Fruit fly (Drosophila melanogaster): Measurements from ENCODE around the gene Cchl.
A peak's percentile ranks its signal among the peaks of the same experiment; 100 is the strongest.

Gene Cchl

DNA sequence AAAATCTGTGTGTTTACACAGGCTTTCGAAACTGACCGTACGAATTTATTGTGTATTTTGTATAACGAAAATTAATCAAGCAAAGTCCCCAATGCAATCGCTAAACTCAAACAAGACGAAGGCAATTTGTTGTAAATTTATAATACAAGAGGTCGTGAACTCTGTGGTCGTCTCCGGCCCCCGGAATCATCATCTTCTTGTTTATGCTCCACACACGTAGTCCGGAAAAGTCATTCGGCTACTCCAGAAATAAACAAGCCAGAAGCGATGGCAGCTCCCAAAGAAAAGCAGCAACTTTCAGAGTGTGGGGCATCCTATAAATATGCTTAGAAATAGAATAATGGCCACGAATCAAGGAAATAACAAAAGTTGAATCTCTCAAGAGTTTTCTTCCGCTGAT is 25.9 kb upstream of the Cchl start:
- TF ChIP-seq CG12768 (GFP tag; optimal IDR thresholded peaks at IDR 0.05), result no peak
- TF ChIP-seq Hr96 (GFP tag; optimal IDR thresholded peaks at IDR 0.05), result no peak
- TF ChIP-seq CG11617 (GFP tag; optimal IDR thresholded peaks at IDR 0.05), result no peak
- no peak for TF ChIP-seq ovo (GFP tag; optimal IDR thresholded peaks at IDR 0.05)
- TF ChIP-seq CG14711 (tag; optimal IDR thresholded peaks at IDR 0.05), result no peak
- no peak for TF ChIP-seq CG33017 (tag; optimal IDR thresholded peaks at IDR 0.05)
- TF ChIP-seq CG7101 (tag; optimal IDR thresholded peaks at IDR 0.05), result no peak
- TF ChIP-seq Mnt (GFP tag; optimal IDR thresholded peaks at IDR 0.05), result no peak
- TF ChIP-seq CG7045 (GFP tag; optimal IDR thresholded peaks at IDR 0.05), result no peak
- TF ChIP-seq pad (GFP tag; optimal IDR thresholded peaks at IDR 0.05), result no peak
- no peak for TF ChIP-seq Clk (GFP tag; optimal IDR thresholded peaks at IDR 0.05)
- no peak for TF ChIP-seq cic (GFP tag; optimal IDR thresholded peaks at IDR 0.05)
- no peak for TF ChIP-seq CG5204 (GFP tag; optimal IDR thresholded peaks at IDR 0.05)
- no peak for TF ChIP-seq kay (GFP tag; ENCODE audit: borderline replicate concordance)
- TF ChIP-seq tj (GFP tag; optimal IDR thresholded peaks at IDR 0.05), result no peak

DNA sequence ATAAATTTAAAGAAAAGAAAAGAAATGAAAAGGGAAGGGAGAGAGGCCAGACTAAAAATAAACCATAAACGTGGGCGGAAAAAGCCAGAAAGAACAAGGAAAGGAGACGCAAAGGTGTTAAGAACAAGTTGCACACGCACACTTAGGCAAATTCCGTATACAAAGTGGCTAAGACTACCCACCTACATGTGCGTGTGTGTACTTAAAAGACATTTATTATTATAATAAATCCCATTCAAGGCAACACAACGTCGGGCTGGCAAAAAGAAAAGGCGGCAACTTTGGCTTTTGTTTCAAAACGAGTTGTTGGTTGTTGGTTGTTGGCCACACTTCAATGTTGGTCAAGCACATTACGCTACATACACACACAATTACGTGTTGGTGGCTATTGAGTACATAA is 25.0 kb upstream of the Cchl start:
- TF ChIP-seq Clk (GFP tag; optimal IDR thresholded peaks at IDR 0.05) (no peak), Hr96 (GFP tag; optimal IDR thresholded peaks at IDR 0.05) (no peak), kay (GFP tag; ENCODE audit: borderline replicate concordance) (no peak), pad (GFP tag; optimal IDR thresholded peaks at IDR 0.05) (no peak), CG11617 (GFP tag; optimal IDR thresholded peaks at IDR 0.05) (no peak), CG12768 (GFP tag; optimal IDR thresholded peaks at IDR 0.05) (no peak), CG7045 (GFP tag; optimal IDR thresholded peaks at IDR 0.05) (no peak), Crg-1 (GFP tag; optimal IDR thresholded peaks at IDR 0.05) (no peak), CG5204 (GFP tag; optimal IDR thresholded peaks at IDR 0.05) (no peak), toe (GFP tag; optimal IDR thresholded peaks at IDR 0.05) (no peak), CG1620 (GFP tag; optimal IDR thresholded peaks at IDR 0.05) (no peak), cnc (optimal IDR thresholded peaks at IDR 0.05) (no peak), CG33017 (tag; optimal IDR thresholded peaks at IDR 0.05) (no peak), CG7101 (tag; optimal IDR thresholded peaks at IDR 0.05) (no peak), Mnt (GFP tag; optimal IDR thresholded peaks at IDR 0.05) (no peak), cic (GFP tag; optimal IDR thresholded peaks at IDR 0.05) (no peak)

DNA sequence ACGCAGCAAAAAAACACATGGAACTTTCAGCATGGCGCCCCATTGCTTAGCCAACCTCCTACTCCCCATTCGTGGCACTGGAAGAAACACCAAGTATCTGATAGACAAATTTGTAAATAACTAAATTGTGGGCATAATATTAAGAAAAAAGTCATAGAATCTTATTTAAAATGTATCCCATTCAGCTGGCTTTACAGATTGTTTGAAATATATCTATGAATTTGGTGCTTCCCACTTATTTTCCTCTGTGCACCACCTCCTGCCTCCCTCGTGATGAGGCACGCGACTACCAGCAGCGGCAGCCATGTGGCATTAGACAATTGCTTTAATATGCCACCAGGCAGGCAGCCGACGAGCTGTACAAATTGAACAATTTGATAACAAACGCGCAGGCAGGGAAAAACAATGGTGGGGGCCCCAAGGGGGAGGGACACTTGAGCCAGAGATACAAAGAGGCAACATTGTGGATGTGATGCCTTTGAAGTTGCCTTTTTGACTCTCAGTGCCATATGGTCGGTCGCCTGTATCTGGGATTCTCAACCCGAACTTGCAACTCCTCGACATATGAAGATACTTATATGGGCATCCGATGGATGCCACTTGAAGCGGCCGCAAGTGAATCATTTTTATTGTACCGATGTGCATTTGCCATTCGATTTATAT is 22.0 kb upstream of the Cchl start:
- TF ChIP-seq tj (GFP tag; optimal IDR thresholded peaks at IDR 0.05) (no peak), toe (GFP tag; optimal IDR thresholded peaks at IDR 0.05) (no peak), CG11617 (GFP tag; optimal IDR thresholded peaks at IDR 0.05) (no peak), Mnt (GFP tag; optimal IDR thresholded peaks at IDR 0.05) (no peak)

DNA sequence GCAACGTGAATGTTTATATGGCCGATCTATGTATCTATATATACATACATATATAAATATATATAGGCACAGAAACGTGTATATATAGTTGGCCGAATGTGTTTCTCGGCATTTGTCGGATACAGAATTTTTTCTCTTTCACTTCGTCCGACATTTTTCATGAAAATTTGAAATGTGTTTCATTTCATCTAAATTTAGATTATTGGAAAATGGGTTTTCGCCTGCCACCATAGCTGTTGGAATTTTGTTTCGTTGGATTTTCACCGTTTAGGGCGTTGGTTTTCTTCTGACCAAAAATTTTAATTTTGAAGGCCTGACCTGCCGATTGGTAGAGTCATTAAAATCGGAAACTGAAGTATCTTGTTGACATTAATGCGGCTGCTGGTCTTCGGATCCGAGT is 20.1 kb upstream of the Cchl start:
- TF ChIP-seq CG33017 (tag; optimal IDR thresholded peaks at IDR 0.05), result no peak
- TF ChIP-seq Crg-1 (GFP tag; optimal IDR thresholded peaks at IDR 0.05), result no peak
- no peak for TF ChIP-seq CG5204 (GFP tag; optimal IDR thresholded peaks at IDR 0.05)
- TF ChIP-seq Hr96 (GFP tag; optimal IDR thresholded peaks at IDR 0.05), result no peak
- TF ChIP-seq CG12768 (GFP tag; optimal IDR thresholded peaks at IDR 0.05), result no peak
- no peak for TF ChIP-seq bab1 (GFP tag; optimal IDR thresholded peaks at IDR 0.05)
- TF ChIP-seq pad (GFP tag; optimal IDR thresholded peaks at IDR 0.05), result no peak
- no peak for TF ChIP-seq kay (GFP tag; ENCODE audit: borderline replicate concordance)
- no peak for TF ChIP-seq tj (GFP tag; optimal IDR thresholded peaks at IDR 0.05)
- no peak for TF ChIP-seq CG7101 (tag; optimal IDR thresholded peaks at IDR 0.05)
- TF ChIP-seq cic (GFP tag; optimal IDR thresholded peaks at IDR 0.05), result no peak
- TF ChIP-seq toe (GFP tag; optimal IDR thresholded peaks at IDR 0.05), result no peak
- TF ChIP-seq CG1620 (GFP tag; optimal IDR thresholded peaks at IDR 0.05), result no peak
- no peak for TF ChIP-seq Mnt (GFP tag; optimal IDR thresholded peaks at IDR 0.05)

DNA sequence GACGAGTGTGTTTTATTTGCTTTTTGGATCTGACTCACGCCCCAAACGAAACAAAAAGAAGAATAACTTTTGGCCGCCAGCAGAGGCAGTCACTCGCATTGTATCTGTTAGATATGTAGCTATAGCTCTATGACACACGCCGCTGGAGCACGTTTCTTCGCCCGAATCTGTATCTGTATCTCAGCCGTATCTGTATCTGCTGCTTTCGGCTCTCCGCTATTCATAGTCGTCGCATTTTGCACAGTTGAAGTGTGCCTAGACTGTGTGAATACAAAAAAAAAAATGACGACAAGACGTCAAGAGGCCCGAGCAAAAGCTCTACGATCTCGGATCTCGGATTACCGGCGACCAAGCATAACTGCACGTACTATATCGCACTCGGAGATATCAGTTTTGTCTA is 19.4 kb upstream of the Cchl start:
- TF ChIP-seq tj (GFP tag; optimal IDR thresholded peaks at IDR 0.05), result peak; percentile 38
- no peak for TF ChIP-seq kay (GFP tag; ENCODE audit: borderline replicate concordance)
- TF ChIP-seq CG1620 (GFP tag; optimal IDR thresholded peaks at IDR 0.05), result no peak

DNA sequence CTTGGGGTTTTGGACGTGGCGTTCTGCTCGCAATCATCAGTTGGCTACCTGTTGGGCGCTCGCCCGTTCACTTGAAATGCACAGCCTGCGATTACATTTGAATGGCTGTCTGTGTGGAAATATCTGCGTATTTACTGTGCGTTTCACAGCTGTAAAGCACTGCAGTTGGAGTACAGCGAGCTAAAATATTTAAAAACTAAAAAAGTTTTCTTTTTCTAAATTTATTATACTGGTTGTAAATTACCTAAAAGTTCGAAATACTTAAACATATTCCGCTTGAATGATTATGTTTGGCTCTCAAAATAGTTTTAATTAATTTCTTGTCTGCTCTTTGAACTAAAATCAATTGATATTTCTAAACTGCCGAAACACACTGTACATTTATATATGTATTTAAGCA is 19.0 kb upstream of the Cchl start:
- no peak for TF ChIP-seq Crg-1 (GFP tag; optimal IDR thresholded peaks at IDR 0.05)
- TF ChIP-seq bab1 (GFP tag; optimal IDR thresholded peaks at IDR 0.05), result peak; percentile 30
- TF ChIP-seq CG33017 (tag; optimal IDR thresholded peaks at IDR 0.05), result no peak
- TF ChIP-seq CG1620 (GFP tag; optimal IDR thresholded peaks at IDR 0.05), result no peak
- no peak for TF ChIP-seq CG7101 (tag; optimal IDR thresholded peaks at IDR 0.05)
- no peak for TF ChIP-seq CG14711 (tag; optimal IDR thresholded peaks at IDR 0.05)
- no peak for TF ChIP-seq CG12768 (GFP tag; optimal IDR thresholded peaks at IDR 0.05)
- TF ChIP-seq kay (GFP tag; ENCODE audit: borderline replicate concordance), result peak; percentile 89
- TF ChIP-seq CG7045 (GFP tag; optimal IDR thresholded peaks at IDR 0.05), result no peak

DNA sequence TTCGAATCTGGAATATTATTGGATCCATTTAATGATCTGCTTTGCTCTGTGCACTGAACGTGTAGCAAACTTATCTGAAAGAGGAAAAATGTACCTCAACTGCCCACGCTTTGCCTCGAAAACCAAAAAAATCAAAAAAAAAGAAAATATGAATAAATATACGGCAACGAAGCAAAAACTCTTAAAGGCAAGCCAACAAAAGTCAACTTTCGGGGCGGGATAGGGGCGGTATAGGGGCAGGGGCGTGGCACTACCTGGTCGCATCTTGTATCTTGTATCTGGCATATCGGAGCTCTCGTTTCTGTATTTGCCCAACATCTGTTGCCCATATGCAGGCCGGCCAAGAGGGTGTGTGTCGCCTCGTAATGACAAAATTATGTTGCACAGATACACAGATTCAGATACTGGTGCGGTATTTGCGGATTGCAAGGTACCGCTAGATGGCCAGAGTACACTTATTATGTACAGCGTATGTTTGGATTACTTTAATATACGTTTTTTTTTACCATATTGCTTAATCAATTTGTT is 17.2 kb upstream of the Cchl start:
- TF ChIP-seq CG7045 (GFP tag; optimal IDR thresholded peaks at IDR 0.05) (no peak), pad (GFP tag; optimal IDR thresholded peaks at IDR 0.05) (no peak), bab1 (GFP tag; optimal IDR thresholded peaks at IDR 0.05) (no peak), CG11617 (GFP tag; optimal IDR thresholded peaks at IDR 0.05) (no peak), cnc (optimal IDR thresholded peaks at IDR 0.05) (no peak), Hr96 (GFP tag; optimal IDR thresholded peaks at IDR 0.05) (no peak), toe (GFP tag; optimal IDR thresholded peaks at IDR 0.05) (no peak), CG14711 (tag; optimal IDR thresholded peaks at IDR 0.05) (no peak), CG5204 (GFP tag; optimal IDR thresholded peaks at IDR 0.05) (no peak), CG7101 (tag; optimal IDR thresholded peaks at IDR 0.05) (no peak), CG33017 (tag; optimal IDR thresholded peaks at IDR 0.05) (no peak), CG12768 (GFP tag; optimal IDR thresholded peaks at IDR 0.05) (no peak), kay (GFP tag; ENCODE audit: borderline replicate concordance) (no peak), Clk (GFP tag; optimal IDR thresholded peaks at IDR 0.05) (no peak), cic (GFP tag; optimal IDR thresholded peaks at IDR 0.05) (no peak), tj (GFP tag; optimal IDR thresholded peaks at IDR 0.05) (no peak), Mnt (GFP tag; optimal IDR thresholded peaks at IDR 0.05) (no peak), ovo (GFP tag; optimal IDR thresholded peaks at IDR 0.05) (no peak), Crg-1 (GFP tag; optimal IDR thresholded peaks at IDR 0.05) (no peak), CG1620 (GFP tag; optimal IDR thresholded peaks at IDR 0.05) (no peak)

Measured in whole organism, adult.